Worm (Caenorhabditis elegans): ENCODE measurements around the gene E03H12.7.

DNA sequence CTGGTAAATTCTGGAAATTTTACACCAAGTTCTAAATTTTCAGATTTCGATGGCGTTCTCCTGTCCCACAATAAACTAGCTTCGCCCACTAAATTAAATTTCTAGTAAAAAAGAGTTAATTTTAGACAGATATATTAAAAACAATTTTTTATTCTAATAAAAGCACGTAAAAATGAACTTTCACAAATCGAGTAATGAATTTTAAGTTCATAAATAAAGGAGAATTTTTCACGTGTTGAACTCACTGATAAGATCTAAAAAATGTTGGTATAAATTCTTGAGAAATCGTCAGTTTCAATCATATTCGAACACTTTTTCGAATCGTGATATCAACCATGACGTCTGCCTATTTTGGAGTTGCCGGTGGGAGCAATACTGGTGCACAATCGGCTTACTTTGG lies 7.4 kb upstream of the E03H12.7 start, which contains the start of gene ssq-2:
- TF ChIP-seq snpc-4 (tag; optimal IDR thresholded peaks at IDR 0.05) = no peak
- no peak for TF ChIP-seq unc-39 (tag; optimal IDR thresholded peaks at IDR 0.05)
- TF ChIP-seq pha-4 (tag; optimal IDR thresholded peaks at IDR 0.05) = no peak
- TF ChIP-seq nhr-28 (tag; optimal IDR thresholded peaks at IDR 0.05) = no peak
